Fruit fly (Drosophila melanogaster) whole organism, prepupa: Measurements from ENCODE around the gene knk.

Experiments
- Blimp-1 ChIP-seq: fragments of 200-800 bp; sonication (Bioruptor generic); optimal IDR thresholded peaks from 3 replicates; lab custom pipeline; 2017; ENCODE audit warnings: missing biosample characterization, missing genetic modification characterization, mild to moderate bottlenecking, moderate library complexity, missing genetic modification reagents
- CG10669 ChIP-seq: fragments of 200-800 bp; sonication (Bioruptor generic); optimal IDR thresholded peaks from 3 replicates; lab custom pipeline; 2018; ENCODE audit warnings: missing biosample characterization, mild to moderate bottlenecking, missing genetic modification characterization, moderate library complexity
- CG11294 ChIP-seq: fragments of 200-800 bp; sonication (Bioruptor generic); IDR thresholded peaks from 2 replicates; pipeline ENCODE4 v1.3.6; 2022; ENCODE audit warnings: missing biosample characterization, missing genetic modification characterization
- CG11902 ChIP-seq: fragments of 200-800 bp; sonication (Bioruptor generic); optimal IDR thresholded peaks from 3 replicates; lab custom pipeline; 2016; ENCODE audit warnings: missing biosample characterization, missing genetic modification characterization
- CG15336 ChIP-seq: fragments of 200-800 bp; sonication (Bioruptor generic); IDR thresholded peaks from 2 replicates; pipeline ENCODE4 v1.3.6; 2022; ENCODE audit warnings: missing biosample characterization, missing genetic modification characterization
- CG1621 ChIP-seq: fragments of 200-800 bp; sonication (Bioruptor generic); optimal IDR thresholded peaks from 3 replicates; lab custom pipeline; 2018; ENCODE audit warnings: missing biosample characterization, mild to moderate bottlenecking, missing genetic modification characterization
- CG16779 ChIP-seq: fragments of 200-800 bp; sonication (Bioruptor generic); optimal IDR thresholded peaks from 3 replicates; lab custom pipeline; 2017; ENCODE audit warnings: missing biosample characterization, mild to moderate bottlenecking, missing genetic modification characterization
- CG3032 ChIP-seq: fragments of 200-800 bp; optimal IDR thresholded peaks from 2 replicates; lab custom pipeline; 2019; ENCODE audit warnings: missing biosample characterization, mild to moderate bottlenecking, missing genetic modification characterization, moderate library complexity
- CG31627 ChIP-seq: fragments of 200-800 bp; sonication (Bioruptor generic); optimal IDR thresholded peaks from 3 replicates; lab custom pipeline; 2016; ENCODE audit warnings: missing biosample characterization, missing genetic modification characterization
- CG34406 ChIP-seq: fragments of 200-800 bp; sonication (Bioruptor generic); optimal IDR thresholded peaks from 3 replicates; lab custom pipeline; 2016; ENCODE audit warnings: missing biosample characterization, missing genetic modification characterization
- CG3919 ChIP-seq: fragments of 200-800 bp; sonication (Bioruptor generic); optimal IDR thresholded peaks from 3 replicates; lab custom pipeline; 2016; ENCODE audit warnings: missing biosample characterization, missing genetic modification characterization
- CG6854 ChIP-seq: fragments of 200-800 bp; sonication (Bioruptor generic); optimal IDR thresholded peaks from 2 replicates; lab custom pipeline; 2017; ENCODE audit warnings: missing biosample characterization, mild to moderate bottlenecking, missing genetic modification characterization
- CG7368 ChIP-seq: fragments of 200-800 bp; sonication (Bioruptor generic); optimal IDR thresholded peaks from 3 replicates; lab custom pipeline; 2016; ENCODE audit warnings: missing biosample characterization, missing genetic modification characterization
- CG8119 ChIP-seq: fragments of 200-800 bp; sonication (Bioruptor generic); IDR thresholded peaks from 3 replicates; pipeline ENCODE4 v1.3.6; 2022; ENCODE audit warnings: missing biosample characterization, missing genetic modification characterization
- CG8632 ChIP-seq: fragments of 200-800 bp; sonication (Bioruptor generic); optimal IDR thresholded peaks from 3 replicates; lab custom pipeline; 2016; ENCODE audit warnings: missing biosample characterization, missing genetic modification characterization
- Eip78C ChIP-seq: fragments of 200-800 bp; sonication (Bioruptor generic); peaks from one replicate; lab custom pipeline; 2016; ENCODE audit warnings: missing biosample characterization, missing genetic modification characterization
- Ets21C ChIP-seq: fragments of 200-800 bp; sonication (Bioruptor generic); optimal IDR thresholded peaks from 3 replicates; lab custom pipeline; 2016; ENCODE audit warnings: missing biosample characterization, missing genetic modification characterization
- Ets96B ChIP-seq: fragments of 200-800 bp; optimal IDR thresholded peaks from 2 replicates; lab custom pipeline; 2019; ENCODE audit warnings: missing biosample characterization, mild to moderate bottlenecking, missing genetic modification characterization, moderate library complexity
- Hr39 ChIP-seq: fragments of 200-800 bp; sonication (Bioruptor generic); optimal IDR thresholded peaks from 2 replicates; lab custom pipeline; 2016; ENCODE audit warnings: missing biosample characterization, missing genetic modification characterization
- Met ChIP-seq: fragments of 200-800 bp; sonication (Bioruptor generic); optimal IDR thresholded peaks from 3 replicates; lab custom pipeline; 2016; ENCODE audit warnings: missing biosample characterization, missing genetic modification characterization
- OdsH ChIP-seq: fragments of 200-800 bp; sonication (Bioruptor generic); optimal IDR thresholded peaks from 3 replicates; lab custom pipeline; 2016; ENCODE audit warnings: missing biosample characterization, missing genetic modification characterization
- Smox ChIP-seq: fragments of 200-800 bp; sonication (Bioruptor generic); optimal IDR thresholded peaks from 3 replicates; lab custom pipeline; 2016; ENCODE audit warnings: missing biosample characterization, missing genetic modification characterization
- Sox102F ChIP-seq: fragments of 200-800 bp; sonication (Bioruptor generic); optimal IDR thresholded peaks from 2 replicates; lab custom pipeline; 2016; ENCODE audit warnings: missing biosample characterization, mild to moderate bottlenecking, missing genetic modification characterization
- Sox14 ChIP-seq: fragments of 200-800 bp; sonication (Bioruptor generic); optimal IDR thresholded peaks from 3 replicates; lab custom pipeline; 2016; ENCODE audit warnings: missing biosample characterization, missing genetic modification characterization
- cyc ChIP-seq: fragments of 200-800 bp; sonication (Bioruptor generic); optimal IDR thresholded peaks from 3 replicates; lab custom pipeline; 2016; ENCODE audit warnings: missing biosample characterization, missing genetic modification characterization
- dsx ChIP-seq: fragments of 200-800 bp; optimal IDR thresholded peaks from 3 replicates; lab custom pipeline; 2019; ENCODE audit warnings: missing biosample characterization, mild to moderate bottlenecking, missing genetic modification characterization, moderate library complexity; ENCODE audit not compliant: poor library complexity, severe bottlenecking
- esn ChIP-seq: fragments of 200-800 bp; sonication (Bioruptor generic); optimal IDR thresholded peaks from 2 replicates; lab custom pipeline; 2016; ENCODE audit warnings: missing biosample characterization, mild to moderate bottlenecking, missing genetic modification characterization, moderate library complexity
- fkh ChIP-seq: fragments of 200-800 bp; sonication (Bioruptor generic); optimal IDR thresholded peaks from 3 replicates; lab custom pipeline; 2017; ENCODE audit warnings: missing biosample characterization, mild to moderate bottlenecking, missing genetic modification characterization, moderate library complexity
- lz ChIP-seq: fragments of 200-800 bp; sonication (Bioruptor generic); optimal IDR thresholded peaks from 3 replicates; lab custom pipeline; 2016; ENCODE audit warnings: missing biosample characterization, missing genetic modification characterization
- net ChIP-seq: fragments of 200-800 bp; sonication (Bioruptor generic); optimal IDR thresholded peaks from 3 replicates; lab custom pipeline; 2016; ENCODE audit warnings: missing biosample characterization, missing genetic modification characterization
- salr ChIP-seq, 2 experiments: fragments of 200-800 bp; sonication (Bioruptor generic); optimal IDR thresholded peaks; 3 replicates each; lab custom pipeline; 2016 to 2018; ENCODE audit warnings: missing biosample characterization in 2 of 2, missing genetic modification characterization in 2 of 2, mild to moderate bottlenecking in 1 of 2
- spab ChIP-seq: fragments of 200-800 bp; sonication (Bioruptor generic); optimal IDR thresholded peaks from 2 replicates; lab custom pipeline; 2017; ENCODE audit warnings: missing biosample characterization, mild to moderate bottlenecking, missing genetic modification characterization, missing genetic modification reagents
- ss ChIP-seq, 2 experiments: fragments of 200-800 bp; sonication (Bioruptor generic); optimal IDR thresholded peaks; 2 replicates in 1 of 2; 3 replicates in 1 of 2; lab custom pipeline; 2017 to 2018; ENCODE audit warnings: mild to moderate bottlenecking in 2 of 2, missing biosample characterization in 2 of 2, missing genetic modification characterization in 2 of 2, moderate library complexity in 1 of 2
- svp ChIP-seq: fragments of 200-800 bp; sonication (Bioruptor generic); peaks from one replicate; lab custom pipeline; 2016; ENCODE audit warnings: missing biosample characterization, missing genetic modification characterization
- topi ChIP-seq: fragments of 200-800 bp; sonication (Bioruptor generic); optimal IDR thresholded peaks from 3 replicates; lab custom pipeline; 2016; ENCODE audit warnings: missing biosample characterization, missing genetic modification characterization
- vri ChIP-seq: fragments of 200-800 bp; sonication (Bioruptor generic); optimal IDR thresholded peaks from 3 replicates; lab custom pipeline; 2016; ENCODE audit warnings: missing biosample characterization, mild to moderate bottlenecking, missing genetic modification characterization

The knk gene

dm6 chr3R:10168483-10169064 lies 43.1 kb upstream of the knk start (continued):
- TF ChIP-seq Smox (peak; percentile 60), CG7368 (GFP tag; lab: Kevin White, UChicago) (peak; percentile 10), topi (peak; percentile 65), CG1621 (tag; lab: Kevin White, UChicago) (no peak), Ets21C (peak; percentile 47), cyc (GFP tag; lab: Kevin White, UChicago) (peak; percentile 64), ss (GFP tag; optimal IDR thresholded peaks at IDR 0.05; lab: Kevin White, UChicago) (peak in 1 of 2 experiments; percentile 21), CG3919 (GFP tag; lab: Kevin White, UChicago) (peak; percentile 71), Sox14 (peak; percentile 68), Met (GFP tag; lab: Kevin White, UChicago) (peak; percentile 51), CG16779 (tag; lab: Kevin White, UChicago) (peak; percentile 14), net (GFP tag; lab: Kevin White, UChicago) (peak; percentile 13), Eip78C (GFP tag; lab: Kevin White, UChicago) (peak; percentile 86), Ets96B (tag; lab: Kevin White, UChicago) (peak; percentile 3), vri (GFP tag; lab: Kevin White, UChicago) (peak; percentile 19), Blimp-1 (GFP tag; lab: Kevin White, UChicago) (no peak), CG6854 (GFP tag; lab: Kevin White, UChicago) (no peak), fkh (GFP tag; lab: Kevin White, UChicago) (peak; percentile 39), CG10669 (peak; percentile 23), CG15336 (GFP tag; lab: Robert Waterston, UW) (peak; percentile 69), CG31627 (GFP tag; lab: Kevin White, UChicago) (peak; percentile 60), Sox102F (peak; percentile 41), CG8119 (GFP tag; lab: Robert Waterston, UW) (no peak; the same call in 1 of the 3 replicates), CG8632 (GFP tag; lab: Kevin White, UChicago) (peak; percentile 62), salr (GFP tag; optimal IDR thresholded peaks at IDR 0.05; lab: Kevin White, UChicago) (peak in 1 of 2 experiments; percentile 20), CG34406 (GFP tag; lab: Kevin White, UChicago) (peak; percentile 36), CG11294 (no peak), spab (no peak), CG3032 (tag; lab: Kevin White, UChicago) (peak; percentile 2)
- TF ChIP-seq, all 60 proteins: peak for 42

dm6 chr3R:10167280-10167679 lies 41.8 kb upstream of the knk start:
- TF ChIP-seq CG3919 (GFP tag; lab: Kevin White, UChicago) (no peak), CG8119 (GFP tag; lab: Robert Waterston, UW) (no peak), fkh (GFP tag; lab: Kevin White, UChicago) (peak; percentile 14), lz (GFP tag; lab: Kevin White, UChicago) (no peak)

- TF ChIP-seq Hr39 (GFP tag; lab: Kevin White, UChicago) (no peak), vri (GFP tag; lab: Kevin White, UChicago) (peak; percentile 79), Sox102F (peak; percentile 41), esn (GFP tag; lab: Kevin White, UChicago) (peak; percentile 38), CG6854 (GFP tag; lab: Kevin White, UChicago) (peak; percentile 17), svp (GFP tag; lab: Kevin White, UChicago) (no peak)
- TF ChIP-seq, all 60 proteins: peak for 4
Observed at dm6 chr3R:10166334-10166733, 40.9 kb upstream of the knk start.

dm6 chr3R:10161163-10161562 lies 35.7 kb upstream of the knk start, which contains the start of gene CG6254:
Gene CG6254, minus strand, starts transcription at chr3R:10161331.
- TF ChIP-seq Sox14 (peak; percentile 65), CG11902 (GFP tag; lab: Kevin White, UChicago) (peak; percentile 7), esn (GFP tag; lab: Kevin White, UChicago) (peak; percentile 52), dsx (GFP tag; lab: Kevin White, UChicago) (no peak), CG31627 (GFP tag; lab: Kevin White, UChicago) (peak; percentile 43), Hr39 (GFP tag; lab: Kevin White, UChicago) (peak; percentile 47), OdsH (GFP tag; lab: Kevin White, UChicago) (no peak), lz (GFP tag; lab: Kevin White, UChicago) (peak; percentile 26), Blimp-1 (GFP tag; lab: Kevin White, UChicago) (peak; percentile 42)
